Worm (Caenorhabditis elegans) whole organism, L4 larva: Measurements from ENCODE around the gene zip-9.
A peak's percentile ranks its signal among the peaks of the same experiment; 100 is the strongest.

Experiments used
- F26F4.8 ChIP-seq: fragments of 200-800 bp; sonication (Bioruptor generic); conservative IDR thresholded peaks from 2 replicates; pipeline ENCODE4 v1.3.6; 2022; ENCODE audit warnings: missing genetic modification characterization, missing compliant biosample characterization
- F37D6.2 ChIP-seq: sonication (generic microtip); optimal IDR thresholded peaks from 2 replicates; lab custom pipeline; 2016; ENCODE audit warnings: mild to moderate bottlenecking, missing genetic modification characterization, missing compliant biosample characterization
- F49E8.2 ChIP-seq: sonication (generic microtip); optimal IDR thresholded peaks from 2 replicates; lab custom pipeline; 2016; ENCODE audit warnings: missing compliant biosample characterization, mild to moderate bottlenecking, missing genetic modification characterization, borderline replicate concordance
- Y105C5A.15 ChIP-seq: fragments of 200-800 bp; sonication (Bioruptor generic); IDR thresholded peaks from 2 replicates; pipeline ENCODE4 v1.3.6; 2022; ENCODE audit warnings: missing genetic modification characterization, missing compliant biosample characterization
- Y48G9A.11 ChIP-seq: fragments of 200-800 bp; sonication (Bioruptor generic); IDR thresholded peaks from 2 replicates; pipeline ENCODE4 v1.3.6; 2022; ENCODE audit warnings: missing genetic modification reagents, missing genetic modification characterization, missing compliant biosample characterization
- Y5F2A.4 ChIP-seq: fragments of 200-800 bp; sonication (Bioruptor generic); optimal IDR thresholded peaks from 2 replicates; lab custom pipeline; 2018; ENCODE audit warnings: mild to moderate bottlenecking, missing genetic modification characterization, missing compliant biosample characterization
- ZK337.2 ChIP-seq: fragments of 200-800 bp; sonication (Bioruptor generic); IDR thresholded peaks from 2 replicates; pipeline ENCODE4 v1.3.6; 2022; ENCODE audit warnings: missing genetic modification reagents, missing genetic modification characterization, missing compliant biosample characterization
- aha-1 ChIP-seq: fragments of 150-350 bp; peaks from one replicate; lab custom pipeline; 2014; ENCODE audit warnings: missing biosample characterization, missing genetic modification characterization
- ceh-20 ChIP-seq: fragments of 200-800 bp; sonication (Bioruptor generic); IDR thresholded peaks from 2 replicates; pipeline ENCODE4 v1.3.6; 2022; ENCODE audit warnings: missing genetic modification reagents, missing genetic modification characterization, missing compliant biosample characterization
- ceh-28 ChIP-seq: fragments of 150-350 bp; optimal IDR thresholded peaks from 2 replicates; lab custom pipeline; 2014; ENCODE audit warnings: missing biosample characterization, missing genetic modification reagents, missing genetic modification characterization
- ceh-62 ChIP-seq: sonication (generic microtip); optimal IDR thresholded peaks from 2 replicates; lab custom pipeline; 2017; ENCODE audit warnings: missing biosample characterization, missing genetic modification characterization
- ceh-82 ChIP-seq: sonication (generic microtip); optimal IDR thresholded peaks from 2 replicates; lab custom pipeline; 2017; ENCODE audit warnings: missing biosample characterization, missing genetic modification characterization
- ces-1 ChIP-seq: fragments of 150-350 bp; sonication (generic microtip); optimal IDR thresholded peaks from 4 replicates; lab custom pipeline; 2014; ENCODE audit warnings: missing biosample characterization, missing genetic modification reagents, missing genetic modification characterization
- daf-12 ChIP-seq: fragments of 150-350 bp; optimal IDR thresholded peaks from 2 replicates; lab custom pipeline; 2014; ENCODE audit warnings: missing biosample characterization, missing genetic modification reagents, missing genetic modification characterization
- daf-8 ChIP-seq: fragments of 200-800 bp; sonication (Bioruptor generic); IDR thresholded peaks from 2 replicates; pipeline ENCODE4 v1.3.6; 2022; ENCODE audit warnings: missing genetic modification characterization, missing compliant biosample characterization
- dmd-6 ChIP-seq: fragments of 200-800 bp; sonication (Bioruptor generic); IDR thresholded peaks from 2 replicates; pipeline ENCODE4 v1.3.6; 2022; ENCODE audit warnings: missing genetic modification reagents, missing genetic modification characterization, missing compliant biosample characterization
- dmd-8 ChIP-seq: fragments of 200-800 bp; sonication (Bioruptor generic); IDR thresholded peaks from 2 replicates; pipeline ENCODE4 v1.3.6; 2022; ENCODE audit warnings: missing genetic modification characterization, missing compliant biosample characterization
- duxl-1 ChIP-seq: sonication (generic microtip); optimal IDR thresholded peaks from 2 replicates; lab custom pipeline; 2016; ENCODE audit warnings: mild to moderate bottlenecking, missing genetic modification characterization, moderate library complexity, missing compliant biosample characterization; ENCODE audit not compliant: poor library complexity
- egl-43 ChIP-seq: fragments of 200-800 bp; sonication (Bioruptor generic); IDR thresholded peaks from 2 replicates; pipeline ENCODE4 v1.3.6; 2022; ENCODE audit warnings: missing genetic modification reagents, missing genetic modification characterization, missing compliant biosample characterization
- hif-1 ChIP-seq, 2 experiments: sonication (generic microtip); optimal IDR thresholded peaks; 2 replicates each; lab custom pipeline; 2016 to 2017; ENCODE audit warnings: missing compliant biosample characterization in 2 of 2, missing genetic modification characterization in 2 of 2, missing genetic modification reagents in 2 of 2, missing genotype in 2 of 2, mild to moderate bottlenecking in 1 of 2
- hlh-30 ChIP-seq: sonication (generic microtip); optimal IDR thresholded peaks from 2 replicates; lab custom pipeline; 2017; ENCODE audit warnings: antibody characterized with exemption, mild to moderate bottlenecking, missing genetic modification characterization, missing compliant biosample characterization; ENCODE audit not compliant: insufficient read depth
- hmg-1.1 ChIP-seq: fragments of 200-800 bp; sonication (Bioruptor generic); IDR thresholded peaks from 2 replicates; pipeline ENCODE4 v1.3.6; 2022; ENCODE audit warnings: missing genetic modification reagents, missing genetic modification characterization, missing compliant biosample characterization
- lim-7 ChIP-seq: fragments of 200-800 bp; sonication (Bioruptor generic); IDR thresholded peaks from 2 replicates; pipeline ENCODE4 v1.3.6; 2022; ENCODE audit warnings: missing genetic modification characterization, missing compliant biosample characterization
- lin-1 ChIP-seq: fragments of 200-800 bp; sonication (Bioruptor generic); IDR thresholded peaks from 2 replicates; pipeline ENCODE4 v1.3.6; 2022; ENCODE audit warnings: missing genetic modification reagents, missing genetic modification characterization, missing compliant biosample characterization
- lin-13 ChIP-seq: fragments of 150-350 bp; optimal IDR thresholded peaks from 2 replicates; lab custom pipeline; 2014; ENCODE audit warnings: missing biosample characterization, missing genetic modification reagents, missing genetic modification characterization
- lsy-2 ChIP-seq, 2 experiments: fragments of 150-350 bp in 1 of 2; sonication (generic microtip) in 1 of 2; optimal IDR thresholded peaks; 2 replicates each; lab custom pipeline; 2014 to 2017; ENCODE audit warnings: missing biosample characterization in 2 of 2, missing genetic modification characterization in 2 of 2
- madf-9 ChIP-seq: fragments of 200-800 bp; sonication (Bioruptor generic); conservative IDR thresholded peaks from 2 replicates; pipeline ENCODE4 v1.3.6; 2022; ENCODE audit warnings: missing genetic modification reagents, missing genetic modification characterization, missing compliant biosample characterization
- mes-2 ChIP-seq: sonication (generic microtip); optimal IDR thresholded peaks from 2 replicates; lab custom pipeline; 2016; ENCODE audit warnings: missing genotype, mild to moderate bottlenecking, missing genetic modification characterization, missing compliant biosample characterization; ENCODE audit not compliant: poor library complexity, severe bottlenecking
- mxl-2 ChIP-seq: fragments of 200-800 bp; sonication (Bioruptor generic); conservative IDR thresholded peaks from 2 replicates; pipeline ENCODE4 v1.3.6; 2022; ENCODE audit warnings: missing genetic modification reagents, missing genetic modification characterization, missing compliant biosample characterization
- nhr-10 ChIP-seq: fragments of 150-350 bp; optimal IDR thresholded peaks from 2 replicates; lab custom pipeline; 2014; ENCODE audit warnings: missing biosample characterization, missing genetic modification characterization
- nhr-237 ChIP-seq: sonication (generic microtip); optimal IDR thresholded peaks from 2 replicates; lab custom pipeline; 2017; ENCODE audit warnings: missing biosample characterization, missing genetic modification characterization
- nhr-41 ChIP-seq: fragments of 200-800 bp; sonication (Bioruptor generic); IDR thresholded peaks from 2 replicates; pipeline ENCODE4 v1.3.6; 2022; ENCODE audit warnings: missing genetic modification reagents, missing genetic modification characterization, missing compliant biosample characterization
- nhr-42 ChIP-seq: fragments of 200-800 bp; sonication (Bioruptor generic); IDR thresholded peaks from 2 replicates; pipeline ENCODE4 v1.3.6; 2022; ENCODE audit warnings: missing genetic modification characterization, missing compliant biosample characterization
- nhr-6 ChIP-seq: fragments of 150-350 bp; optimal IDR thresholded peaks from 2 replicates; lab custom pipeline; 2014; ENCODE audit warnings: missing biosample characterization, missing genetic modification characterization
- php-3 ChIP-seq: fragments of 200-800 bp; sonication (Bioruptor generic); IDR thresholded peaks from 2 replicates; pipeline ENCODE4 v1.3.6; 2022; ENCODE audit warnings: missing genetic modification reagents, missing genetic modification characterization, missing compliant biosample characterization
- saeg-2 ChIP-seq: fragments of 200-800 bp; sonication (Bioruptor generic); IDR thresholded peaks from 2 replicates; pipeline ENCODE4 v1.3.6; 2022; ENCODE audit warnings: missing genetic modification reagents, missing genetic modification characterization, missing compliant biosample characterization
- spr-3 ChIP-seq: fragments of 200-800 bp; sonication (Bioruptor generic); optimal IDR thresholded peaks from 2 replicates; lab custom pipeline; 2018; ENCODE audit warnings: mild to moderate bottlenecking, missing genetic modification characterization, missing compliant biosample characterization
- tag-97 ChIP-seq: fragments of 200-800 bp; sonication (Bioruptor generic); IDR thresholded peaks from 2 replicates; pipeline ENCODE4 v1.3.6; 2022; ENCODE audit warnings: missing genetic modification characterization, missing compliant biosample characterization
- tra-1 ChIP-seq: fragments of 200-800 bp; sonication (Bioruptor generic); IDR thresholded peaks from 2 replicates; pipeline ENCODE4 v1.3.6; 2022; ENCODE audit warnings: missing genetic modification reagents, missing genetic modification characterization, missing compliant biosample characterization
- unc-130 ChIP-seq: sonication (generic microtip); optimal IDR thresholded peaks from 2 replicates; lab custom pipeline; 2016; ENCODE audit warnings: missing genetic modification reagents, missing genetic modification characterization, missing compliant biosample characterization
- unc-62 ChIP-seq, 3 experiments: fragments of 150-350 bp in 1 of 3; sonication (generic microtip); optimal IDR thresholded peaks in 2 of 3; peaks in 1 of 3; 1 replicate in 1 of 3; 2 replicates in 2 of 3; lab custom pipeline; 2014 to 2017; ENCODE audit warnings: missing biosample characterization in 3 of 3, missing genetic modification characterization in 3 of 3, missing genetic modification reagents in 3 of 3, missing genotype in 1 of 3
- zip-11 ChIP-seq: fragments of 200-800 bp; sonication (Bioruptor generic); IDR thresholded peaks from 2 replicates; pipeline ENCODE4 v1.3.6; 2022; ENCODE audit warnings: missing genetic modification characterization, missing compliant biosample characterization
- ztf-11 ChIP-seq: fragments of 150-350 bp; optimal IDR thresholded peaks from 2 replicates; lab custom pipeline; 2014; ENCODE audit warnings: missing biosample characterization, missing genetic modification characterization
- ztf-7 ChIP-seq: fragments of 150-350 bp; optimal IDR thresholded peaks from 2 replicates; lab custom pipeline; 2014; ENCODE audit warnings: missing biosample characterization, missing genetic modification characterization

The zip-9 gene

ce11 chrV:10947210-10947609 is 4.9 kb downstream of the zip-9 start:
- TF ChIP-seq hif-1 (tag; optimal IDR thresholded peaks at IDR 0.05; lab: Kevin White, UChicago), result no peak
- no peak for TF ChIP-seq tag-97
- TF ChIP-seq ceh-20 (GFP tag; lab: Robert Waterston, UW), result no peak
- no peak for TF ChIP-seq dmd-8
- TF ChIP-seq nhr-237, result no peak
- TF ChIP-seq, all 104 proteins: peak for 0

DNA sequence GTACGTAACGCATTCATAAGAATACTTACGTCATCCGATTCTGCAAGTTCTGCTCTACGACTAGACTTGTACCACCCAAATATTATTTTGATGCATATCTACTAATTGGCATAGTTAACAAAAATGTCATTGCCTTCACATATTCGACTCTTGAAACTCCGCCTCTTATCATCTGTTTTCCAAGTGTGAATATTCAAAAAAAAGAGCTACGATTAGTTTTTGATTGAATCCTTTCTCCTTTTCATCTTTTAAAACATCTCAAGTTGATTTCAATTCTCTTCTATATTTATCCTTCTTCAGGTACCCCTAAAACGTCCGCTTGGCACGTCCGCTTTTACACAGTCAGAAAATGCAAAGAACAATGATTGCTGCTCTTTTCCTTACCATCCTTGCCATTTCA is 5.7 kb downstream of the zip-9 start, which contains the start of gene F17C11.2:
Gene F17C11.2, plus strand, starts transcription at position 301 of the 400 bp plus-strand sequence.
- TF ChIP-seq aha-1 (peak; percentile 38), tra-1 (GFP tag; lab: Robert Waterston, UW) (no peak)
- TF ChIP-seq, all 104 proteins: peak for 1

- TF ChIP-seq ceh-20 (GFP tag; lab: Robert Waterston, UW) (no peak), nhr-237 (no peak), mes-2 (tag; lab: Kevin White, UChicago) (no peak), nhr-42 (GFP tag; lab: Robert Waterston, UW) (no peak)
- TF ChIP-seq, all 104 proteins: peak for 0
These were observed 7.2 kb downstream of the zip-9 start, which contains the start of gene col-153 for ce11 chrV:10949511-10949910. col-153 (plus strand) TSS chrV:10949811.

DNA sequence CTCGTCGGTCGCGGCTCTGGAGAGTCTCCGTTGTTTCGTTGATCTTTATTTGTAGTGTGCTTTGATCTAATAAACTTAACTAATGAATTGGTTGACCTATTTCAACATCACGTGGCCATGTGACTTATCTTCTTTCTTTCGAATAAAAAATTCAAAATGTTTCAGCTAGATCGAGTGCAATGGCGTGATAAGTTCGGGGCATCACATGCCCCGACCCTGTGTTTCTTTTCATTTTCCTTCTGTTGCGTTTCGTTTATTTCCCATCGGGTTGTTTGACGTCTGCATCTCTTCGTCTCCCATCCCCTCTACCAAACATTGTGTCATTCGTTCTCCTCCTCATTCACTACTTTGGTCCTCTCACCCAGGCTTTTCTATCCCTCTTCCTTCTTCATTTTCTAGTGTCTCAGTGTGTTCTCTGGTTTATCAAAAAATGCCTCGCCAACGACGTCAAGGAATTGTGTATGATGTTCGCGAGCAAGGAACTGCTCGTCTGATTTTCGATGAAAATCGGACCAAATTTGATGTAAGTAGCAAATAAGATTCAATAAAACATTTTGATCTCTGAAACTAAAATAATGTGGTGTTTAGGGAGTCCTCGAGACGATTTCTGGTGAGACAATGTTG is 9.5 kb downstream of the zip-9 start, which contains the start of gene F17C11.4:
Gene F17C11.4, plus strand, starts transcription at position 206 of the 624 bp plus-strand sequence.
- TF ChIP-seq lin-13, result no peak
- TF ChIP-seq nhr-6 (tag; lab: Kevin White, UChicago), result peak; percentile 33
- peak; percentile 39; the same call in 1 of the 2 replicates for TF ChIP-seq saeg-2 (GFP tag; lab: Robert Waterston, UW)
- no peak for TF ChIP-seq nhr-41 (GFP tag; lab: Robert Waterston, UW)
- no peak for TF ChIP-seq F37D6.2 (tag; lab: Kevin White, UChicago)
- TF ChIP-seq hlh-30, result peak; percentile 96
- TF ChIP-seq lin-1 (GFP tag; lab: Robert Waterston, UW), result peak; percentile 44; the same call in 1 of the 2 replicates
- no peak for TF ChIP-seq madf-9
- TF ChIP-seq ceh-62, result no peak
- TF ChIP-seq ZK337.2 (GFP tag; lab: Robert Waterston, UW), result no peak
- TF ChIP-seq ztf-7 (tag; lab: Kevin White, UChicago), result no peak
- peak in 1 of 2 experiments; percentile 99 for TF ChIP-seq unc-62 (GFP tag; optimal IDR thresholded peaks at IDR 0.05 in 1 of 2; lab: Kevin White, UChicago)
- no peak for TF ChIP-seq unc-62 (tag; optimal IDR thresholded peaks at IDR 0.05; lab: Kevin White, UChicago)
- peak; percentile 62; the same call in 1 of the 2 replicates for TF ChIP-seq php-3 (GFP tag; lab: Robert Waterston, UW)
- no peak for TF ChIP-seq F49E8.2 (tag; lab: Kevin White, UChicago)
- no peak for TF ChIP-seq unc-130 (GFP tag; lab: Kevin White, UChicago)
- no peak for TF ChIP-seq daf-12 (tag; lab: Kevin White, UChicago)
- TF ChIP-seq nhr-10 (tag; lab: Kevin White, UChicago), result no peak
- no peak for TF ChIP-seq Y105C5A.15 (GFP tag; lab: Robert Waterston, UW)
- TF ChIP-seq spr-3, result no peak
- TF ChIP-seq ceh-82 (tag; lab: Kevin White, UChicago), result no peak
- no peak for TF ChIP-seq nhr-237
- peak; percentile 60 to 77 for TF ChIP-seq lsy-2 (tag; optimal IDR thresholded peaks at IDR 0.05; lab: Kevin White, UChicago)
- TF ChIP-seq duxl-1 (tag; lab: Kevin White, UChicago), result no peak
- no peak for TF ChIP-seq F26F4.8
- TF ChIP-seq Y5F2A.4 (GFP tag; lab: Kevin White, UChicago), result no peak
- peak; percentile 60; the same call in 1 of the 2 replicates for TF ChIP-seq mxl-2
- no peak for TF ChIP-seq ces-1
- no peak for TF ChIP-seq ceh-28 (tag; lab: Kevin White, UChicago)
- no peak for TF ChIP-seq ztf-11 (tag; lab: Kevin White, UChicago)
- TF ChIP-seq hmg-1.1, result no peak; the same call in none of the 2 replicates
- no peak for TF ChIP-seq Y48G9A.11
- no peak for TF ChIP-seq daf-8 (GFP tag; lab: Robert Waterston, UW)
- TF ChIP-seq lim-7 (GFP tag; lab: Robert Waterston, UW), result no peak
- no peak for TF ChIP-seq egl-43 (GFP tag; lab: Robert Waterston, UW)
- TF ChIP-seq dmd-6 (GFP tag; lab: Robert Waterston, UW), result peak; percentile 89
- no peak for TF ChIP-seq zip-11
